Fruit fly (Drosophila melanogaster) Kc167 (cell line): ENCODE data around the gene CG31021.

Source experiments
- Myc ChIP-seq: fragments of >200 bp; optimal IDR thresholded peaks from 2 replicates; lab custom pipeline; 2017; ENCODE audit warnings: missing external identifiers
- Sin3A ChIP-seq: fragments of >200 bp; optimal IDR thresholded peaks from 2 replicates; lab custom pipeline; 2018; ENCODE audit warnings: missing external identifiers
- h ChIP-seq: fragments of >200 bp; optimal IDR thresholded peaks from 3 replicates; lab custom pipeline; 2018; ENCODE audit warnings: missing external identifiers
- insv ChIP-seq: fragments of >200 bp; optimal IDR thresholded peaks from 3 replicates; lab custom pipeline; 2018; ENCODE audit warnings: missing external identifiers
- psq ChIP-seq: fragments of >200 bp; optimal IDR thresholded peaks from 2 replicates; lab custom pipeline; 2017; ENCODE audit warnings: missing external identifiers
- ttk ChIP-seq: sonication (Bioruptor generic); optimal IDR thresholded peaks from 2 replicates; lab custom pipeline; 2017; ENCODE audit warnings: missing external identifiers

CG31021 gene

dm6 chr3R:30583542-30583941 is 18.5 kb upstream of the CG31021 start, which contains the start of gene Rpt6R:
Gene Rpt6R (minus strand): TSS chr3R:30583697.
- TF ChIP-seq Myc (lab: Kevin White, UChicago) (no peak), psq (no peak), Sin3A (no peak), h (lab: Kevin White, UChicago) (no peak), ttk (lab: Kevin White, UChicago) (no peak), insv (lab: Kevin White, UChicago) (no peak)

dm6 chr3R:30587196-30587753 is 14.7 kb upstream of the CG31021 start, which contains the start of gene CG9717:
Gene CG9717 (minus strand): TSS chr3R:30587302.
- no peak for TF ChIP-seq h (lab: Kevin White, UChicago)
- no peak for TF ChIP-seq Sin3A

dm6 chr3R:30590237-30590636 is 11.8 kb upstream of the CG31021 start:
- TF ChIP-seq psq, result no peak
- TF ChIP-seq Sin3A, result no peak
- TF ChIP-seq Myc (lab: Kevin White, UChicago), result no peak
- TF ChIP-seq h (lab: Kevin White, UChicago), result no peak
- no peak for TF ChIP-seq insv (lab: Kevin White, UChicago)
- no peak for TF ChIP-seq ttk (lab: Kevin White, UChicago)

DNA sequence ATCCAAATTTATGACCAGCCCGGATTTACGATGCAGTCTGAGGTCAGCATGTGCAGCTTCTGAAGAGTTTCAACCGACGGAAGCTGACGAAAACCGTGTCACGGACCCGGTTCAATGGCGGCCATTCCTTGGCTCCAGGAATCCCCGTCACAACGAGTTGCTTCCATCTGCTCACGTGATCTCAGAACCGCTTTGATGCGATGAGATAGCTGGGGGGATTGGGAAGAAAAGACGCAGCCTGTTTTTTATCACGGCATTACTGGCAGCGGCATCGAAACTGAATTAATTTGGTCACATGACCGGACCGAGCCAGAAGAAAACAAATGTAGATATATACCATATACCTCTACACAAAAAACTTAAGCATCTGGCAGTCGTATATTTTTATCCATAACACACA is 11.2 kb upstream of the CG31021 start:
- TF ChIP-seq h (lab: Kevin White, UChicago) (no peak), ttk (lab: Kevin White, UChicago) (no peak), psq (no peak), Myc (lab: Kevin White, UChicago) (no peak), insv (lab: Kevin White, UChicago) (no peak), Sin3A (no peak)

- TF ChIP-seq ttk (lab: Kevin White, UChicago), result no peak
- TF ChIP-seq psq, result no peak
- TF ChIP-seq h (lab: Kevin White, UChicago), result no peak
- TF ChIP-seq Sin3A, result no peak
- TF ChIP-seq insv (lab: Kevin White, UChicago), result no peak
- TF ChIP-seq Myc (lab: Kevin White, UChicago), result no peak
Observed at dm6 chr3R:30592733-30593132, 9.3 kb upstream of the CG31021 start.

DNA sequence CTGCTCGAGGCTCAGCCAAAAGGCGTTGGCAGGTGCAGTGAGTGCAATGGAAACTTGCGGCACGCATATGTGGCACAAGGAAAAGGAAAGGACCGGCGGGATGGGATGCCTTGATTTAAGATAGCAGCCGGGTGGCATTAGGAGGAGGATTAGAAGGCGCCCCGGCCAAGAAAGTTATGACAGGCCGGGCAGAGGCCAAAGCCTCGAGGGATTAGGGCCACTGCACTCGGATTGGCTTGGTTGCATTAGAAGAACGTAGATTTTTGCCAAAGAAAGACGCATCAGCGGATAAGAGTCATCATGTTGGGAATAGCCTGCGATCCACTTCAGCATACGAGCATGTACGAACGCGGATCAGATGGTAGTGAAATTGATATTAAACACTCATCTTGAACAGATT is 5.3 kb upstream of the CG31021 start, which contains the start of gene CG31019:
Gene CG31019 (plus strand): TSS at position 301 of the 400 bp plus-strand sequence.
- TF ChIP-seq h (lab: Kevin White, UChicago) (no peak), psq (no peak), Myc (lab: Kevin White, UChicago) (no peak), ttk (lab: Kevin White, UChicago) (no peak)

- TF ChIP-seq insv (lab: Kevin White, UChicago), result no peak
- TF ChIP-seq psq, result no peak
- no peak for TF ChIP-seq Myc (lab: Kevin White, UChicago)
- TF ChIP-seq Sin3A, result no peak
- TF ChIP-seq ttk (lab: Kevin White, UChicago), result no peak
- TF ChIP-seq h (lab: Kevin White, UChicago), result no peak
Observed at dm6 chr3R:30599404-30599980, 2.5 kb upstream of the CG31021 start.

DNA sequence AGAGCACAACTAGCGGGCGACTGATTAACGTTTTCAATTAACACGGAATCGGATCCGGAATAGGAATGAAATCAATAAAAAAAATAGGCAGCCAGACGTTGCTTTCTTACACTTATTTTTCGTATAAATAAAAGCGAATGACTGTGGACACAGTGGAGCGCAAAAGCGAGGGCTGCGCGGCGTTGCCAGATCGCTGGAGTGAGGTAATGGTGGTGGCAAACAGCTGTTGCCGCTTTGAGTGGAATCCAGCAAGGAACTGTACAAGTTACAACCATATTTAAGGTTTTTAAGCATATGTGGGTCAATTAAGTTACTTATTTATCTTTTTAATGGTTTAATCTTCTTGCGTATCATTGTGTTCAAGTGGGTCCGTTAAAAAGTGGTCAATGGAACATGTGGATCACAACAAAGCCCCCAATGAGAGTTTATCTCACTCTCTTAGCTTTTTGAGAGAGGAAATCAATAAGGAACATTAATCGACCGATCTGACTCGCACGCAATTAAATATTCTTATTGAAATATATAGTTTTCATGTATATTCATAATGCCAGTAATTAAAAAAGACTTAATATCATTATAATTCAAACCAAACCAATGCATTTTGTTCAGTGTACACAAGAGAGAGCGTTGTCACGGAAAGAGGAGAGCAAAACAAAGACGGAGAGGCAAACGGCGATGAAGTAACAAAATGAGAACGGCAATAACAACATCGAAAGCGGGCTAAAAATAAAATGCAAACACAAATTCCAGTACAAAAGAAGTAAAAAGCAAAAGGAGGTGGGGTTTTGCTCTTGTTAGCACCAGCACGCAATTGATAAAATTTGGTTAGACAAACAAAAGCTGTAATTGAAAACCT is 1.6 kb upstream of the CG31021 start:
- TF ChIP-seq h (lab: Kevin White, UChicago) (no peak), Sin3A (no peak), psq (peak; percentile 67), ttk (lab: Kevin White, UChicago) (no peak), Myc (lab: Kevin White, UChicago) (no peak)

- no peak for TF ChIP-seq ttk (lab: Kevin White, UChicago)
- no peak for TF ChIP-seq Myc (lab: Kevin White, UChicago)
- no peak for TF ChIP-seq Sin3A
- no peak for TF ChIP-seq h (lab: Kevin White, UChicago)
- TF ChIP-seq psq, result no peak
- TF ChIP-seq insv (lab: Kevin White, UChicago), result no peak
Observed at dm6 chr3R:30603881-30604280, 1.9 kb downstream of the CG31021 start, which contains the start of gene PH4alphaNE3. Gene PH4alphaNE3 (plus strand): TSS chr3R:30604181.

dm6 chr3R:30605889-30606288 is 3.9 kb downstream of the CG31021 start, which contains the start of gene CG31016:
Gene CG31016 (plus strand): TSS chr3R:30606189.
- TF ChIP-seq Myc (lab: Kevin White, UChicago) (no peak), h (lab: Kevin White, UChicago) (no peak), insv (lab: Kevin White, UChicago) (no peak), psq (no peak), Sin3A (no peak), ttk (lab: Kevin White, UChicago) (no peak)

DNA sequence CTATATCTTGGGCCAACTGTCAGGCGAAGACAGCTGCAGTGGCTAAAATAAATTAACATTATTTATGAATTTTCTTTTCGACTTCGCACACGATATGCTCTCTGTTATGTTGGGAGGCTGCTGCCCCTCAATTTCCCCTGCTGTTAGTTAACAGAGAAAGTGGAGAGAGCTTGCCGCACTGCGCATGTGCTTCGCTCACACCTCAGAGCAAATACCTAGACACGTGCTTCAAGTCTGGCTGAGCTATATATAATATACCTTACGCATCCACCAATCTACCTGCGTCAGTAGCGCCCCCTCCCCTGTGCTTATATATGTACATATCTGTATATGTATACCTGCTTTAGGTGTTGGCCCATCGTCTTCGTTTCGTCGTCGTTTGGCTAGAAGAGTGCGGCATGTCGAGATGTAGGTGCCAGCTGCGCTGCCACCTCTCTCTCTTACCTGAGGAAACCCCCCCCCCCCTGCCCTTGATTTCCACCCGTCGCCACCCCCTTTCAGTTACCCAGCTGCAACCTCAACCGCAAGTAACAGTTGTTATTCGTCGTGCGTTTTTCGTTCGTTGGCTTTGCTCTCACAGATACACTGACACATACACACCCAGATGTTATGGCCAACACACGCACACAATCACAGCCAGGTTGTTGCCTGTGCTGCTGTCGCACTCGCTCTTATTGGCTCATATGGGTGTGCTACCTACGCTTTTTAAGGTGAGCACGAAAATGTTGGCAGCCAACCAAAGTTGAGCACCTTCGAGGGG is 14.3 kb downstream of the CG31021 start:
- TF ChIP-seq Myc (lab: Kevin White, UChicago), result no peak
- TF ChIP-seq insv (lab: Kevin White, UChicago), result no peak
- TF ChIP-seq psq, result no peak
- no peak for TF ChIP-seq ttk (lab: Kevin White, UChicago)
- TF ChIP-seq Sin3A, result no peak
- TF ChIP-seq h (lab: Kevin White, UChicago), result no peak
